Worm (Caenorhabditis elegans) whole organism, midembryonic: ENCODE measurements around the gene wrt-6.

Source experiments
- T22C8.4 ChIP-seq: fragments of 200-800 bp; sonication (Bioruptor generic); IDR thresholded peaks from 2 replicates; pipeline ENCODE4 v1.3.6; 2022; ENCODE audit warnings: missing genetic modification characterization, missing compliant biosample characterization
- cog-1 ChIP-seq: sonication (generic microtip); optimal IDR thresholded peaks from 2 replicates; lab custom pipeline; 2016; ENCODE audit warnings: missing genetic modification characterization, missing compliant biosample characterization
- flt-1 ChIP-seq: fragments of 200-800 bp; sonication (Bioruptor generic); IDR thresholded peaks from 2 replicates; pipeline ENCODE4 v1.3.6; 2022; ENCODE audit warnings: missing genetic modification characterization, missing compliant biosample characterization
- ref-1 ChIP-seq: fragments of 200-800 bp; sonication (Bioruptor generic); conservative IDR thresholded peaks from 2 replicates; pipeline ENCODE4 v1.3.6; 2022; ENCODE audit warnings: missing genetic modification reagents, missing genetic modification characterization, missing compliant biosample characterization
- tab-1 ChIP-seq: fragments of 200-800 bp; sonication (Bioruptor generic); IDR thresholded peaks from 2 replicates; pipeline ENCODE4 v1.3.6; 2022; ENCODE audit warnings: missing genetic modification characterization, missing compliant biosample characterization
- ztf-23 ChIP-seq: fragments of 200-800 bp; sonication (Bioruptor generic); IDR thresholded peaks from 2 replicates; pipeline ENCODE4 v1.3.6; 2022; ENCODE audit warnings: missing genetic modification reagents, missing genetic modification characterization, missing compliant biosample characterization

DNA sequence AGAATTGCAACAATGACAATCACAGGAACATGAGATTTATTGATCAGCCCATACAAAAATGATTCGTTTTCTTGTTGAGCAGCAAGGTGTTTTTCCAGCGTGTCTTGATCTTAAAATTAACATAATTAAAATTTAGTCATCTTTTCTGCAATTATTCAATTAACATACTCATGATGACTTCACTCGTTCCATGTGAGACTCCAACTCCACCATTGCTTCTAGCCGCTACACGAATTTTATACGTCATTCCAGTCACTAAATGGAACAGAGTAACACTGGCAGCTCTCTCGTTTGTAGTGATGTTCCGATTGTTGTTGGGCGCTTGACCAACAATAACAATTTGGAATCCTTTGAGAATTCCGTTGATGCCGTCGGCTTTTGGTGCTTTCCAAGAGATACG lies 26.2 kb upstream of the wrt-6 start:
- TF ChIP-seq flt-1 (GFP tag; lab: Robert Waterston, UW) (no peak), ztf-23 (GFP tag; lab: Robert Waterston, UW) (no peak), tab-1 (no peak), cog-1 (tag; lab: Kevin White, UChicago) (no peak), T22C8.4 (no peak), ref-1 (GFP tag; lab: Robert Waterston, UW) (no peak)
